Fruit fly (Drosophila melanogaster) whole organism, embryonic: ENCODE measurements around the gene CG1440.
A peak's percentile ranks its signal among the peaks of the same experiment; 100 is the strongest.

Source experiments
- CG10462 ChIP-seq: fragments of 200-800 bp; sonication (Bioruptor generic); optimal IDR thresholded peaks from 2 replicates; lab custom pipeline; 2016; ENCODE audit warnings: missing biosample characterization, missing genetic modification characterization
- CG11398 ChIP-seq: fragments of 200-800 bp; sonication (Bioruptor generic); optimal IDR thresholded peaks from 2 replicates; lab custom pipeline; 2016; ENCODE audit warnings: missing biosample characterization, missing genetic modification characterization
- CG13424 ChIP-seq: fragments of 200-800 bp; sonication (Bioruptor generic); optimal IDR thresholded peaks from 2 replicates; lab custom pipeline; 2019; ENCODE audit warnings: missing biosample characterization, mild to moderate bottlenecking, missing genetic modification characterization, moderate library complexity
- CG14050 ChIP-seq: fragments of 200-800 bp; sonication (Bioruptor generic); IDR thresholded peaks from 3 replicates; pipeline ENCODE4 v1.3.6; 2022; ENCODE audit warnings: missing biosample characterization, missing genetic modification characterization
- CG15011 ChIP-seq: fragments of 200-800 bp; sonication (Bioruptor generic); optimal IDR thresholded peaks from 3 replicates; lab custom pipeline; 2018; ENCODE audit warnings: missing biosample characterization, mild to moderate bottlenecking, missing genetic modification characterization
- CG17359 ChIP-seq: fragments of 200-800 bp; sonication (Bioruptor generic); optimal IDR thresholded peaks from 3 replicates; lab custom pipeline; 2018; ENCODE audit warnings: missing biosample characterization, mild to moderate bottlenecking, missing genetic modification characterization, moderate library complexity
- CG17802 ChIP-seq: fragments of 200-800 bp; sonication (Bioruptor generic); optimal IDR thresholded peaks from 2 replicates; lab custom pipeline; 2018; ENCODE audit warnings: missing biosample characterization, mild to moderate bottlenecking, missing genetic modification characterization, moderate library complexity
- CG18262 ChIP-seq: fragments of 200-800 bp; optimal IDR thresholded peaks from 3 replicates; lab custom pipeline; 2019; ENCODE audit warnings: missing biosample characterization, mild to moderate bottlenecking, missing genetic modification characterization, moderate library complexity
- CG18476 ChIP-seq: fragments of 200-800 bp; sonication (Bioruptor generic); optimal IDR thresholded peaks from 2 replicates; lab custom pipeline; 2016; ENCODE audit warnings: missing biosample characterization, mild to moderate bottlenecking, missing genetic modification characterization
- CG2875 ChIP-seq: fragments of 200-800 bp; sonication (Bioruptor generic); optimal IDR thresholded peaks from 2 replicates; lab custom pipeline; 2017; ENCODE audit warnings: missing biosample characterization, mild to moderate bottlenecking, missing genetic modification characterization, missing genetic modification reagents
- CG30020 ChIP-seq: fragments of 200-800 bp; optimal IDR thresholded peaks from 2 replicates; lab custom pipeline; 2019; ENCODE audit warnings: missing biosample characterization, mild to moderate bottlenecking, missing genetic modification characterization, moderate library complexity
- CG3163 ChIP-seq: fragments of 200-800 bp; sonication (Bioruptor generic); optimal IDR thresholded peaks from 3 replicates; lab custom pipeline; 2016; ENCODE audit warnings: missing biosample characterization, missing genetic modification characterization
- CG32772 ChIP-seq: fragments of 200-800 bp; sonication (Bioruptor generic); IDR thresholded peaks from 2 replicates; pipeline ENCODE4 v1.3.6; 2022; ENCODE audit warnings: missing biosample characterization, missing genetic modification characterization
- CG3995 ChIP-seq: fragments of 200-800 bp; sonication (Bioruptor generic); optimal IDR thresholded peaks from 3 replicates; lab custom pipeline; 2016; ENCODE audit warnings: missing biosample characterization, missing genetic modification characterization
- CG42726 ChIP-seq: fragments of 200-800 bp; sonication (Bioruptor generic); IDR thresholded peaks from 2 replicates; pipeline ENCODE4 v1.3.6; 2022; ENCODE audit warnings: missing biosample characterization, missing genetic modification characterization; ENCODE audit not compliant: partially characterized antibody
- CG4282 ChIP-seq: fragments of 200-800 bp; sonication (Bioruptor generic); optimal IDR thresholded peaks from 2 replicates; lab custom pipeline; 2016; ENCODE audit warnings: missing biosample characterization, missing genetic modification characterization
- CG4424 ChIP-seq: fragments of 200-800 bp; sonication (Bioruptor generic); optimal IDR thresholded peaks from 3 replicates; lab custom pipeline; 2016; ENCODE audit warnings: missing biosample characterization, missing genetic modification characterization
- CG4820 ChIP-seq: fragments of 200-800 bp; sonication (Bioruptor generic); optimal IDR thresholded peaks from 3 replicates; lab custom pipeline; 2016; ENCODE audit warnings: missing biosample characterization, missing genetic modification characterization
- CG6175 ChIP-seq: fragments of 200-800 bp; sonication (Bioruptor generic); IDR thresholded peaks from 3 replicates; pipeline ENCODE4 v1.3.6; 2022; ENCODE audit warnings: missing biosample characterization, missing genetic modification characterization
- CG7786 ChIP-seq: fragments of 200-800 bp; sonication (Bioruptor generic); optimal IDR thresholded peaks from 2 replicates; lab custom pipeline; 2016; ENCODE audit warnings: missing biosample characterization, missing genetic modification characterization
- CG7928 ChIP-seq: fragments of 200-800 bp; sonication (Bioruptor generic); optimal IDR thresholded peaks from 2 replicates; lab custom pipeline; 2017; ENCODE audit warnings: missing biosample characterization, mild to moderate bottlenecking, missing genetic modification characterization
- CG8944 ChIP-seq: fragments of 200-800 bp; sonication (Bioruptor generic); optimal IDR thresholded peaks from 3 replicates; lab custom pipeline; 2016; ENCODE audit warnings: missing biosample characterization, missing genetic modification characterization
- CG9215 ChIP-seq: fragments of 200-800 bp; sonication (Bioruptor generic); IDR thresholded peaks from 2 replicates; pipeline ENCODE4 v1.3.6; 2022; ENCODE audit warnings: missing biosample characterization, missing genetic modification characterization
- CkIIα-i1 ChIP-seq: fragments of 200-800 bp; sonication (Bioruptor generic); IDR thresholded peaks from 2 replicates; pipeline ENCODE4 v1.3.6; 2022; ENCODE audit warnings: missing biosample characterization, missing genetic modification characterization
- Dip3 ChIP-seq: fragments of 200-800 bp; sonication (Bioruptor generic); optimal IDR thresholded peaks from 3 replicates; lab custom pipeline; 2016; ENCODE audit warnings: missing biosample characterization, missing genetic modification characterization
- Pdp1 ChIP-seq, 2 experiments: fragments of 200-800 bp; sonication (Bioruptor generic); optimal IDR thresholded peaks; 3 replicates each; lab custom pipeline; 2016; ENCODE audit warnings: missing biosample characterization in 2 of 2, missing genetic modification characterization in 2 of 2, mild to moderate bottlenecking in 1 of 2, moderate library complexity in 1 of 2
- Poxn ChIP-seq: fragments of 200-800 bp; sonication (Bioruptor generic); IDR thresholded peaks from 2 replicates; pipeline ENCODE4 v1.3.6; 2022; ENCODE audit warnings: missing biosample characterization, missing genetic modification characterization
- Spps ChIP-seq: fragments of 200-800 bp; sonication (Bioruptor generic); optimal IDR thresholded peaks from 2 replicates; lab custom pipeline; 2018; ENCODE audit warnings: missing biosample characterization, mild to moderate bottlenecking, missing genetic modification characterization
- TFAM ChIP-seq: fragments of 200-800 bp; sonication (Bioruptor generic); optimal IDR thresholded peaks from 2 replicates; lab custom pipeline; 2017; ENCODE audit warnings: missing biosample characterization, missing genetic modification characterization, inconsistent platforms
- Xrp1 ChIP-seq: fragments of 200-800 bp; sonication (Bioruptor generic); IDR thresholded peaks from 2 replicates; pipeline ENCODE4 v1.3.6; 2022; ENCODE audit warnings: missing biosample characterization, missing genetic modification characterization
- az2 ChIP-seq: fragments of 200-800 bp; sonication (Bioruptor generic); optimal IDR thresholded peaks from 3 replicates; lab custom pipeline; 2016; ENCODE audit warnings: missing biosample characterization, missing genetic modification characterization
- chif ChIP-seq, 2 experiments: fragments of 200-800 bp; sonication (Bioruptor generic); optimal IDR thresholded peaks; 3 replicates each; lab custom pipeline; 2016; ENCODE audit warnings: missing biosample characterization in 2 of 2, missing genetic modification characterization in 2 of 2
- chm ChIP-seq: fragments of 200-800 bp; sonication (Bioruptor generic); IDR thresholded peaks from 2 replicates; pipeline ENCODE4 v1.3.6; 2022; ENCODE audit warnings: missing biosample characterization, missing genetic modification characterization
- ems ChIP-seq: fragments of 200-800 bp; sonication (Bioruptor generic); optimal IDR thresholded peaks from 3 replicates; lab custom pipeline; 2016; ENCODE audit warnings: missing biosample characterization, missing genetic modification characterization
- esg ChIP-seq: fragments of 200-800 bp; sonication (Bioruptor generic); conservative IDR thresholded peaks from 2 replicates; pipeline ENCODE4 v1.3.6; 2022; ENCODE audit warnings: missing biosample characterization, missing genetic modification characterization
- eve ChIP-seq, 2 experiments: fragments of >200 bp; optimal IDR thresholded peaks; 2 replicates each; lab custom pipeline; 2017; ENCODE audit warnings: missing biosample characterization in 2 of 2, missing genetic modification characterization in 2 of 2
- gce ChIP-seq: fragments of 200-800 bp; sonication (Bioruptor generic); IDR thresholded peaks from 3 replicates; pipeline ENCODE4 v1.3.6; 2022; ENCODE audit warnings: missing biosample characterization, missing genetic modification characterization
- gcm2 ChIP-seq: fragments of 200-800 bp; sonication (Bioruptor generic); optimal IDR thresholded peaks from 2 replicates; lab custom pipeline; 2016; ENCODE audit warnings: missing biosample characterization, missing genetic modification characterization
- grn ChIP-seq: fragments of 200-800 bp; sonication (Bioruptor generic); optimal IDR thresholded peaks from 3 replicates; lab custom pipeline; 2017; ENCODE audit warnings: missing biosample characterization, missing genetic modification characterization
- hth ChIP-seq: fragments of >200 bp; optimal IDR thresholded peaks from 2 replicates; lab custom pipeline; 2017; ENCODE audit warnings: inconsistent platforms
- insv ChIP-seq, 2 experiments: fragments of 200-800 bp; sonication (Bioruptor generic); optimal IDR thresholded peaks; 3 replicates each; lab custom pipeline; 2016 to 2018; ENCODE audit warnings: missing biosample characterization in 2 of 2, missing genetic modification characterization in 2 of 2
- mld ChIP-seq: fragments of 200-800 bp; sonication (Bioruptor generic); IDR thresholded peaks from 3 replicates; pipeline ENCODE4 v1.3.6; 2022; ENCODE audit warnings: missing biosample characterization, missing genetic modification characterization; ENCODE audit not compliant: partially characterized antibody
- nau ChIP-seq: fragments of 200-800 bp; sonication (Bioruptor generic); optimal IDR thresholded peaks from 3 replicates; lab custom pipeline; 2017; ENCODE audit warnings: missing biosample characterization, mild to moderate bottlenecking, missing genetic modification characterization, missing genetic modification reagents
- pan ChIP-seq, 4 experiments: fragments of >200 bp in 3 of 4; fragments of 200-800 bp in 1 of 4; sonication (Bioruptor generic) in 1 of 4; optimal IDR thresholded peaks in 3 of 4; IDR thresholded peaks in 1 of 4; 2 replicates each; pipeline versions ENCODE4 v1.3.6 to Lab custom; 2017 to 2022; ENCODE audit warnings: missing biosample characterization in 2 of 4, missing genetic modification characterization in 2 of 4, mixed read lengths in 1 of 4
- phol ChIP-seq: fragments of 200-800 bp; sonication (Bioruptor generic); optimal IDR thresholded peaks from 3 replicates; lab custom pipeline; 2018; ENCODE audit warnings: missing biosample characterization, mild to moderate bottlenecking, missing genetic modification characterization, moderate library complexity
- pzg ChIP-seq: fragments of 200-800 bp; sonication (Bioruptor generic); optimal IDR thresholded peaks from 3 replicates; lab custom pipeline; 2018; ENCODE audit warnings: missing biosample characterization, mild to moderate bottlenecking, missing genetic modification characterization, moderate library complexity
- sim ChIP-seq: fragments of 200-800 bp; sonication (Bioruptor generic); IDR thresholded peaks from 2 replicates; pipeline ENCODE4 v1.3.6; 2022; ENCODE audit warnings: missing biosample characterization, missing genetic modification characterization
- slp2 ChIP-seq: fragments of 200-800 bp; sonication (Bioruptor generic); optimal IDR thresholded peaks from 2 replicates; lab custom pipeline; 2016; ENCODE audit warnings: missing biosample characterization, missing genetic modification characterization
- ssp ChIP-seq: fragments of 200-800 bp; sonication (Bioruptor generic); IDR thresholded peaks from 2 replicates; pipeline ENCODE4 v1.3.6; 2022; ENCODE audit warnings: missing biosample characterization, missing genetic modification characterization

CG1440 gene

DNA sequence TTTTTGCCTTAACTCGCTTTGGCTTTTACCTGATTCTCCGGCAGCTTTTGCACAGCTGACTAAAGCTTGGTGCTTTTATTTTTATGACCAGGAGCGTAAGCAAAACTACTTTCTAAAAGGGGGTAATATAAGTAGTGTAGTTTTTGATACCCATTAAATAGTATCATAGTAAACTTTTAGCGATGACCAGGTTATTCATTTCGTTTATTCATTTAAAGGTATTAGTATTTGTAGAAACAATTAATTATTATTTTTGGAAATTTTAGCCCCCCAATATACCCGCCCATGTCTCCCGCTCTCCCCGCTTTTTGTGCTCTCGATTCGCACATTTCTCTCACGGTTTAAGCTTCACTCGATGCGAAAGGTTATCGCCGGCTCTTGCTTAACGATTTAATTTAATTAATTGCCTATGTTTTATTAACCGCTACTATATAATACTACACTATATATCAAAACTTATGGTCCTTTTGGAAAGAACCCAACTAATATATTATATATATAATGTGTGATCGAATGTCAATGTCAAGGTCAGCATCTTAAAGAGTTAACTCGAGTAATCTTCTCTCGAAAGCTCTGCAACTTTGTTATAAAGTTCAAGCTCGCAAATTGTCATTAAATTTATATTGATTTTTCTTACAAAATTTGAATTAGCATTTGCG is 27.6 kb downstream of the CG1440 start, which contains the start of gene Sptr (continued):
- TF ChIP-seq pan (optimal IDR thresholded peaks at IDR 0.05; lab: Kevin White, UChicago) (no peak), pan (GFP tag; optimal IDR thresholded peaks at IDR 0.05 in 1 of 2, IDR thresholded peaks at IDR 0.05 in 1 of 2) (peak in 1 of 2 experiments; percentile 94), CG9215 (GFP tag; lab: Robert Waterston, UW) (peak; percentile 86), CG2875 (GFP tag; lab: Kevin White, UChicago) (peak; percentile 62), eve (GFP tag; optimal IDR thresholded peaks at IDR 0.05; lab: Kevin White, UChicago) (no peak), CG4424 (GFP tag; lab: Kevin White, UChicago) (peak; percentile 74), CG11398 (GFP tag; lab: Kevin White, UChicago) (peak; percentile 46), CG10462 (GFP tag; lab: Kevin White, UChicago) (peak; percentile 58), CG3163 (GFP tag; lab: Kevin White, UChicago) (peak; percentile 46), Poxn (GFP tag; lab: Robert Waterston, UW) (peak; percentile 66; the same call in 1 of the 2 replicates), CG7786 (GFP tag; lab: Kevin White, UChicago) (peak; percentile 81), CG15011 (GFP tag; lab: Kevin White, UChicago) (peak; percentile 84), CG32772 (GFP tag; lab: Robert Waterston, UW) (peak; percentile 84), CG4820 (GFP tag; lab: Kevin White, UChicago) (peak; percentile 69), CG4282 (peak; percentile 7), ssp (GFP tag; lab: Robert Waterston, UW) (peak; percentile 72), CG17802 (tag; lab: Kevin White, UChicago) (peak; percentile 7), Xrp1 (GFP tag; lab: Robert Waterston, UW) (peak; percentile 89), CG18476 (GFP tag; lab: Kevin White, UChicago) (peak; percentile 81), Pdp1 (GFP tag; optimal IDR thresholded peaks at IDR 0.05; lab: Kevin White, UChicago) (peak; percentile 75 to 79), insv (GFP tag; optimal IDR thresholded peaks at IDR 0.05; lab: Kevin White, UChicago) (peak in 1 of 2 experiments; percentile 52), slp2 (peak; percentile 38), CG3995 (GFP tag; lab: Kevin White, UChicago) (peak; percentile 62), az2 (peak; percentile 73), Spps (tag; lab: Kevin White, UChicago) (peak; percentile 3), CG14050 (GFP tag; lab: Robert Waterston, UW) (peak; percentile 82), CG6175 (GFP tag; lab: Robert Waterston, UW) (peak; percentile 78; the same call in 2 of the 3 replicates), ems (GFP tag; lab: Kevin White, UChicago) (peak; percentile 80), grn (peak; percentile 36), pzg (peak; percentile 12), CG30020 (tag; lab: Kevin White, UChicago) (peak; percentile 18), phol (tag; lab: Kevin White, UChicago) (peak; percentile 76), mld (GFP tag; lab: Robert Waterston, UW) (no peak), CG13424 (peak; percentile 91), CG42726 (GFP tag; lab: Robert Waterston, UW) (no peak), chm (peak; percentile 74; the same call in 1 of the 2 replicates), Dip3 (GFP tag; lab: Kevin White, UChicago) (peak; percentile 79), CkIIα-i1 (GFP tag; lab: Robert Waterston, UW) (no peak), gcm2 (GFP tag; lab: Kevin White, UChicago) (no peak), nau (peak; percentile 80), sim (GFP tag; lab: Robert Waterston, UW) (peak; percentile 29; the same call in 1 of the 2 replicates), chif (GFP tag; optimal IDR thresholded peaks at IDR 0.05; lab: Kevin White, UChicago) (peak; percentile 57 to 58), CG8944 (peak; percentile 45), CG7928 (GFP tag; lab: Kevin White, UChicago) (peak; percentile 62), CG18262 (tag; lab: Kevin White, UChicago) (peak; percentile 75), TFAM (no peak), hth (lab: Kevin White, UChicago) (no peak), CG17359 (tag; lab: Kevin White, UChicago) (peak; percentile 89), gce (GFP tag; lab: Robert Waterston, UW) (peak; percentile 78; the same call in 2 of the 3 replicates), esg (GFP tag; lab: Robert Waterston, UW) (peak; percentile 85)
